Fruit fly (Drosophila melanogaster) whole organism: ENCODE data around the gene cpo.

Source experiments
- CG8478 ChIP-seq: fragments of >200 bp; optimal IDR thresholded peaks from 2 replicates; lab custom pipeline; 2018; ENCODE audit warnings: inconsistent platforms
- Dll ChIP-seq: fragments of >200 bp; optimal IDR thresholded peaks from 2 replicates; lab custom pipeline; 2017
- EcR ChIP-seq, 2 experiments: fragments of >200 bp; optimal IDR thresholded peaks; 2 replicates each; lab custom pipeline; 2017; ENCODE audit warnings: missing biosample characterization in 2 of 2, missing genetic modification characterization in 2 of 2, missing genetic modification reagents in 2 of 2
- pan ChIP-seq: fragments of >200 bp; optimal IDR thresholded peaks from 2 replicates; lab custom pipeline; 2017
- psq ChIP-seq: fragments of >200 bp; optimal IDR thresholded peaks from 2 replicates; lab custom pipeline; 2017
- usp ChIP-seq: fragments of >200 bp; optimal IDR thresholded peaks from 2 replicates; lab custom pipeline; 2017; ENCODE audit warnings: missing biosample characterization, missing genetic modification characterization, mixed read lengths

- no peak for TF ChIP-seq usp (GFP tag; lab: Kevin White, UChicago)
- no peak for TF ChIP-seq pan (lab: Kevin White, UChicago)
- TF ChIP-seq CG8478 (lab: Kevin White, UChicago), result no peak
- no peak for TF ChIP-seq psq (lab: Kevin White, UChicago)
- TF ChIP-seq EcR (GFP tag; optimal IDR thresholded peaks at IDR 0.05; lab: Kevin White, UChicago), result no peak
- TF ChIP-seq Dll, result no peak
Observed at dm6 chr3R:17911076-17911475, 8.6 kb upstream of the cpo start, which contains the start of gene CG43445.
